Fruit fly (Drosophila melanogaster) whole organism, embryonic: Measurements from ENCODE around the gene CG10005.

Experiments used
- Asciz ChIP-seq: fragments of 200-800 bp; sonication (Bioruptor generic); optimal IDR thresholded peaks from 2 replicates; lab custom pipeline; 2017; ENCODE audit warnings: missing biosample characterization, mild to moderate bottlenecking, missing genetic modification characterization, missing genetic modification reagents
- CG10209 ChIP-seq: fragments of 200-800 bp; sonication (Bioruptor generic); optimal IDR thresholded peaks from 3 replicates; lab custom pipeline; 2017; ENCODE audit warnings: missing biosample characterization, mild to moderate bottlenecking, missing genetic modification characterization, missing genetic modification reagents
- CG10654 ChIP-seq: fragments of 200-800 bp; sonication (Bioruptor generic); optimal IDR thresholded peaks from 2 replicates; lab custom pipeline; 2016; ENCODE audit warnings: missing biosample characterization, missing genetic modification characterization
- CG11247 ChIP-seq: fragments of 200-800 bp; sonication (Bioruptor generic); IDR thresholded peaks from 2 replicates; pipeline ENCODE4 v1.3.6; 2022; ENCODE audit warnings: missing biosample characterization, missing genetic modification characterization
- CG12659 ChIP-seq: fragments of 200-800 bp; sonication (Bioruptor generic); optimal IDR thresholded peaks from 3 replicates; lab custom pipeline; 2017; ENCODE audit warnings: mild to moderate bottlenecking, missing biosample characterization, missing genetic modification reagents, missing genetic modification characterization
- CG14441 ChIP-seq: fragments of 200-800 bp; sonication (Bioruptor generic); IDR thresholded peaks from 2 replicates; pipeline ENCODE4 v1.3.6; 2022; ENCODE audit warnings: missing biosample characterization, missing genetic modification characterization
- CG1603 ChIP-seq: fragments of 200-800 bp; sonication (Bioruptor generic); optimal IDR thresholded peaks from 2 replicates; lab custom pipeline; 2019; ENCODE audit warnings: missing biosample characterization, mild to moderate bottlenecking, missing genetic modification characterization, moderate library complexity
- CG17361 ChIP-seq: fragments of 200-800 bp; sonication (Bioruptor generic); IDR thresholded peaks from 3 replicates; pipeline ENCODE4 v1.3.6; 2022; ENCODE audit warnings: missing biosample characterization, missing genetic modification characterization
- CG18764 ChIP-seq: fragments of 200-800 bp; sonication (Bioruptor generic); optimal IDR thresholded peaks from 3 replicates; lab custom pipeline; 2016; ENCODE audit warnings: missing biosample characterization, missing genetic modification characterization
- CG31224 ChIP-seq: fragments of 200-800 bp; sonication (Bioruptor generic); IDR thresholded peaks from 2 replicates; pipeline ENCODE4 v1.3.6; 2022; ENCODE audit warnings: missing biosample characterization, missing genetic modification characterization
- CG8089 ChIP-seq: fragments of 200-800 bp; sonication (Bioruptor generic); optimal IDR thresholded peaks from 3 replicates; lab custom pipeline; 2016; ENCODE audit warnings: missing biosample characterization, missing genetic modification characterization
- CG8290 ChIP-seq, 3 experiments: fragments of 200-800 bp; sonication (Bioruptor generic); optimal IDR thresholded peaks; 2 replicates each; lab custom pipeline; 2016 to 2019; ENCODE audit warnings: missing biosample characterization in 3 of 3, missing genetic modification characterization in 3 of 3, mild to moderate bottlenecking in 2 of 3, moderate library complexity in 1 of 3
- Dad ChIP-seq: fragments of 200-800 bp; sonication (Bioruptor generic); optimal IDR thresholded peaks from 3 replicates; lab custom pipeline; 2016; ENCODE audit warnings: missing biosample characterization, missing genetic modification characterization
- Dll ChIP-seq: fragments of 200-800 bp; sonication (Bioruptor generic); IDR thresholded peaks from 4 replicates; pipeline ENCODE4 v1.3.6; 2022; ENCODE audit warnings: missing biosample characterization, missing genetic modification characterization; ENCODE audit not compliant: partially characterized antibody
- Dp ChIP-seq: fragments of 200-800 bp; sonication (Bioruptor generic); optimal IDR thresholded peaks from 2 replicates; lab custom pipeline; 2018; ENCODE audit warnings: missing biosample characterization, mild to moderate bottlenecking, missing genetic modification characterization, moderate library complexity
- ERR ChIP-seq: fragments of 200-800 bp; sonication (Bioruptor generic); optimal IDR thresholded peaks from 2 replicates; lab custom pipeline; 2016; ENCODE audit warnings: missing biosample characterization, missing genetic modification characterization
- GATAe ChIP-seq: fragments of 200-800 bp; sonication (Bioruptor generic); conservative IDR thresholded peaks from 2 replicates; pipeline ENCODE4 v1.3.6; 2022; ENCODE audit warnings: missing biosample characterization, missing genetic modification characterization
- HHEX ChIP-seq: fragments of 200-800 bp; sonication (Bioruptor generic); optimal IDR thresholded peaks from 3 replicates; lab custom pipeline; 2017; ENCODE audit warnings: missing biosample characterization, mild to moderate bottlenecking, missing genetic modification characterization, missing genetic modification reagents
- Jarid2 ChIP-seq: fragments of 200-800 bp; sonication (Bioruptor generic); optimal IDR thresholded peaks from 3 replicates; lab custom pipeline; 2017; ENCODE audit warnings: mild to moderate bottlenecking, missing biosample characterization, missing genetic modification reagents, missing genetic modification characterization
- MTF-1 ChIP-seq: fragments of 200-800 bp; sonication (Bioruptor generic); optimal IDR thresholded peaks from 2 replicates; lab custom pipeline; 2018; ENCODE audit warnings: missing biosample characterization, mild to moderate bottlenecking, missing genetic modification characterization, borderline replicate concordance
- Med ChIP-seq: fragments of 200-800 bp; sonication (Bioruptor generic); peaks from one replicate; lab custom pipeline; 2016; ENCODE audit warnings: missing biosample characterization, missing genetic modification characterization, mild to moderate bottlenecking, inconsistent platforms, moderate library complexity
- Opbp ChIP-seq: fragments of 200-800 bp; sonication (Bioruptor generic); IDR thresholded peaks from 3 replicates; pipeline ENCODE4 v1.3.6; 2022; ENCODE audit warnings: missing biosample characterization, missing genetic modification characterization; ENCODE audit not compliant: partially characterized antibody
- Pdp1 ChIP-seq, 2 experiments: fragments of 200-800 bp; sonication (Bioruptor generic); optimal IDR thresholded peaks; 3 replicates each; lab custom pipeline; 2016; ENCODE audit warnings: missing biosample characterization in 2 of 2, missing genetic modification characterization in 2 of 2, mild to moderate bottlenecking in 1 of 2, moderate library complexity in 1 of 2
- Side ChIP-seq: fragments of 200-800 bp; sonication (Bioruptor generic); optimal IDR thresholded peaks from 2 replicates; lab custom pipeline; 2016; ENCODE audit warnings: missing biosample characterization, missing genetic modification characterization
- Trl ChIP-seq, 3 experiments: fragments of >200 bp in 2 of 3; fragments of 200-800 bp in 1 of 3; sonication (Bioruptor generic) in 1 of 3; optimal IDR thresholded peaks; 2 replicates in 1 of 3; 3 replicates in 2 of 3; lab custom pipeline; 2016 to 2017; ENCODE audit warnings: missing biosample characterization in 1 of 3, missing genetic modification characterization in 1 of 3
- bowl ChIP-seq: fragments of 200-800 bp; sonication (Bioruptor generic); IDR thresholded peaks from 2 replicates; pipeline ENCODE4 v1.3.6; 2022; ENCODE audit warnings: missing biosample characterization, missing genetic modification characterization
- br ChIP-seq: fragments of >200 bp; optimal IDR thresholded peaks from 2 replicates; lab custom pipeline; 2017
- bsh ChIP-seq, 2 experiments: fragments of 200-800 bp; sonication (Bioruptor generic); optimal IDR thresholded peaks; 2 replicates each; lab custom pipeline; 2017 to 2018; ENCODE audit warnings: mild to moderate bottlenecking in 2 of 2, missing biosample characterization in 2 of 2, missing genetic modification characterization in 2 of 2, moderate library complexity in 1 of 2
- cad ChIP-seq: fragments of >200 bp; optimal IDR thresholded peaks from 2 replicates; lab custom pipeline; 2017; ENCODE audit warnings: missing biosample characterization, missing genetic modification characterization
- corto ChIP-seq: fragments of 200-800 bp; sonication (Bioruptor generic); optimal IDR thresholded peaks from 2 replicates; lab custom pipeline; 2016; ENCODE audit warnings: missing biosample characterization, mild to moderate bottlenecking, missing genetic modification characterization, moderate library complexity
- da ChIP-seq: fragments of 200-800 bp; sonication (Bioruptor generic); optimal IDR thresholded peaks from 2 replicates; lab custom pipeline; 2016; ENCODE audit warnings: missing biosample characterization, missing genetic modification characterization
- dpn ChIP-seq, 2 experiments: fragments of 200-800 bp; sonication (Bioruptor generic); optimal IDR thresholded peaks; 3 replicates each; lab custom pipeline; 2016; ENCODE audit warnings: missing biosample characterization in 2 of 2, missing genetic modification characterization in 2 of 2
- gfzf ChIP-seq: fragments of 200-800 bp; sonication (Bioruptor generic); optimal IDR thresholded peaks from 2 replicates; lab custom pipeline; 2016; ENCODE audit warnings: missing biosample characterization, mild to moderate bottlenecking, missing genetic modification characterization, moderate library complexity
- insv ChIP-seq, 2 experiments: fragments of 200-800 bp; sonication (Bioruptor generic); optimal IDR thresholded peaks; 3 replicates each; lab custom pipeline; 2016 to 2018; ENCODE audit warnings: missing biosample characterization in 2 of 2, missing genetic modification characterization in 2 of 2
- nerfin-2 ChIP-seq: fragments of 200-800 bp; sonication (Bioruptor generic); IDR thresholded peaks from 2 replicates; pipeline ENCODE4 v1.3.6; 2022; ENCODE audit warnings: missing biosample characterization, missing genetic modification characterization; ENCODE audit not compliant: partially characterized antibody
- nmo ChIP-seq: fragments of 200-800 bp; sonication (Bioruptor generic); optimal IDR thresholded peaks from 2 replicates; lab custom pipeline; 2018; ENCODE audit warnings: missing biosample characterization, mild to moderate bottlenecking, missing genetic modification characterization, moderate library complexity
- nom ChIP-seq: fragments of 200-800 bp; sonication (Bioruptor generic); optimal IDR thresholded peaks from 2 replicates; lab custom pipeline; 2017; ENCODE audit warnings: missing biosample characterization, missing genetic modification characterization, mild to moderate bottlenecking, moderate library complexity, missing genetic modification reagents
- p53 ChIP-seq: fragments of 200-800 bp; sonication (Bioruptor generic); optimal IDR thresholded peaks from 2 replicates; lab custom pipeline; 2016; ENCODE audit warnings: missing biosample characterization, missing genetic modification characterization
- sd ChIP-seq: fragments of 200-800 bp; sonication (Bioruptor generic); optimal IDR thresholded peaks from 3 replicates; lab custom pipeline; 2018; ENCODE audit warnings: missing biosample characterization, mild to moderate bottlenecking, missing genetic modification characterization, moderate library complexity
- seq ChIP-seq: fragments of 200-800 bp; sonication (Bioruptor generic); IDR thresholded peaks from 2 replicates; pipeline ENCODE4 v1.3.6; 2022; ENCODE audit warnings: missing biosample characterization, missing genetic modification characterization
- so ChIP-seq: fragments of 200-800 bp; sonication (Bioruptor generic); IDR thresholded peaks from 3 replicates; pipeline ENCODE4 v1.3.6; 2022; ENCODE audit warnings: missing biosample characterization, missing genetic modification characterization
- tx ChIP-seq: fragments of 200-800 bp; sonication (Bioruptor generic); optimal IDR thresholded peaks from 2 replicates; lab custom pipeline; 2016; ENCODE audit warnings: missing biosample characterization, missing genetic modification characterization

The CG10005 gene

dm6 chr3R:11979879-11980571 lies 3.0 kb upstream of the CG10005 start, which contains the start of gene CG18547 (continued):
- TF ChIP-seq Dll (GFP tag; lab: Robert Waterston, UW) = no peak
- TF ChIP-seq nerfin-2 (GFP tag; lab: Robert Waterston, UW) = no peak
- TF ChIP-seq CG1603 = no peak
- peak; percentile 66 for TF ChIP-seq Jarid2 (GFP tag; lab: Kevin White, UChicago)
- no peak for TF ChIP-seq gfzf (GFP tag; lab: Kevin White, UChicago)
- no peak for TF ChIP-seq CG8290 (GFP tag; optimal IDR thresholded peaks at IDR 0.05; lab: Kevin White, UChicago)
- TF ChIP-seq CG8290 (tag; optimal IDR thresholded peaks at IDR 0.05; lab: Kevin White, UChicago) = no peak
- no peak for TF ChIP-seq insv (GFP tag; optimal IDR thresholded peaks at IDR 0.05; lab: Kevin White, UChicago)
- no peak for TF ChIP-seq Dp (GFP tag; lab: Kevin White, UChicago)
- no peak for TF ChIP-seq tx (GFP tag; lab: Kevin White, UChicago)
- no peak for TF ChIP-seq CG18764
- no peak for TF ChIP-seq Dad (GFP tag; lab: Kevin White, UChicago)
- TF ChIP-seq dpn (GFP tag; optimal IDR thresholded peaks at IDR 0.05; lab: Kevin White, UChicago) = no peak
- no peak for TF ChIP-seq nmo (GFP tag; lab: Kevin White, UChicago)
- TF ChIP-seq MTF-1 (GFP tag; lab: Kevin White, UChicago) = no peak
- TF ChIP-seq Trl (optimal IDR thresholded peaks at IDR 0.05; lab: Kevin White, UChicago) = peak; percentile 61 to 74
- no peak for TF ChIP-seq Trl (GFP tag; optimal IDR thresholded peaks at IDR 0.05; lab: Kevin White, UChicago)
- no peak for TF ChIP-seq bowl (GFP tag; lab: Robert Waterston, UW)
- TF ChIP-seq Asciz (GFP tag; lab: Kevin White, UChicago) = no peak
- TF ChIP-seq corto = no peak
- TF ChIP-seq CG12659 (GFP tag; lab: Kevin White, UChicago) = no peak
- no peak for TF ChIP-seq br (lab: Kevin White, UChicago)
- TF ChIP-seq CG11247 (GFP tag; lab: Robert Waterston, UW) = no peak
- no peak for TF ChIP-seq so (GFP tag; lab: Robert Waterston, UW)
- peak in 1 of 2 experiments; percentile 8 for TF ChIP-seq bsh (GFP tag; optimal IDR thresholded peaks at IDR 0.05; lab: Kevin White, UChicago)
- no peak for TF ChIP-seq cad (GFP tag; lab: Kevin White, UChicago)
- no peak for TF ChIP-seq da
- no peak for TF ChIP-seq CG8089 (GFP tag; lab: Kevin White, UChicago)
- no peak for TF ChIP-seq Med (GFP tag; lab: Kevin White, UChicago)
- no peak for TF ChIP-seq Pdp1 (GFP tag; optimal IDR thresholded peaks at IDR 0.05; lab: Kevin White, UChicago)
- no peak for TF ChIP-seq Side (GFP tag; lab: Kevin White, UChicago)
- TF ChIP-seq HHEX (GFP tag; lab: Kevin White, UChicago) = no peak
- TF ChIP-seq CG17361 (GFP tag; lab: Robert Waterston, UW) = no peak
- TF ChIP-seq CG14441 (GFP tag; lab: Robert Waterston, UW) = no peak
- no peak for TF ChIP-seq p53
- no peak for TF ChIP-seq Opbp (GFP tag; lab: Robert Waterston, UW)
- no peak for TF ChIP-seq CG31224 (GFP tag; lab: Robert Waterston, UW)
- TF ChIP-seq nom (GFP tag; lab: Kevin White, UChicago) = peak; percentile 37
- no peak for TF ChIP-seq ERR (GFP tag; lab: Kevin White, UChicago)
- TF ChIP-seq seq (GFP tag; lab: Robert Waterston, UW) = no peak
- TF ChIP-seq sd (tag; lab: Kevin White, UChicago) = no peak
- no peak for TF ChIP-seq GATAe (GFP tag; lab: Robert Waterston, UW)
- TF ChIP-seq CG10654 (GFP tag; lab: Kevin White, UChicago) = no peak
- TF ChIP-seq CG10209 (GFP tag; lab: Kevin White, UChicago) = no peak
